Fruit fly (Drosophila melanogaster) whole organism, embryonic: ENCODE data around the gene CG13126.

Experiments
- Ada2b ChIP-seq: fragments of 200-800 bp; sonication (Bioruptor generic); IDR thresholded peaks from 2 replicates; pipeline ENCODE4 v1.3.6; 2022; ENCODE audit warnings: missing biosample characterization, missing genetic modification characterization
- CG12236 ChIP-seq: fragments of 200-800 bp; sonication (Bioruptor generic); optimal IDR thresholded peaks from 2 replicates; lab custom pipeline; 2016; ENCODE audit warnings: missing biosample characterization, missing genetic modification characterization
- CG13624 ChIP-seq: fragments of 200-800 bp; sonication (Bioruptor generic); optimal IDR thresholded peaks from 2 replicates; lab custom pipeline; 2016; ENCODE audit warnings: missing biosample characterization, missing genetic modification characterization
- CG16813 ChIP-seq: fragments of 200-800 bp; sonication (Bioruptor generic); IDR thresholded peaks from 3 replicates; pipeline ENCODE4 v1.3.6; 2022; ENCODE audit warnings: missing biosample characterization, missing genetic modification characterization; ENCODE audit not compliant: partially characterized antibody
- CG2116 ChIP-seq: fragments of 200-800 bp; sonication (Bioruptor generic); optimal IDR thresholded peaks from 3 replicates; lab custom pipeline; 2018; ENCODE audit warnings: missing biosample characterization, mild to moderate bottlenecking, missing genetic modification characterization
- CG2712 ChIP-seq: fragments of 200-800 bp; optimal IDR thresholded peaks from 3 replicates; lab custom pipeline; 2019; ENCODE audit warnings: missing biosample characterization, mild to moderate bottlenecking, missing genetic modification characterization, moderate library complexity
- CG3726 ChIP-seq: fragments of 200-800 bp; sonication (Bioruptor generic); IDR thresholded peaks from 3 replicates; pipeline ENCODE4, ENCODE4 v1.3.6; 2022; ENCODE audit warnings: missing biosample characterization, missing genetic modification characterization
- CG6683 ChIP-seq: fragments of 200-800 bp; sonication (Bioruptor generic); optimal IDR thresholded peaks from 2 replicates; lab custom pipeline; 2017; ENCODE audit warnings: missing biosample characterization, mild to moderate bottlenecking, missing genetic modification characterization, missing genetic modification reagents
- CG7372 ChIP-seq: fragments of 200-800 bp; sonication (Bioruptor generic); IDR thresholded peaks from 2 replicates; pipeline ENCODE4 v1.3.6; 2022; ENCODE audit warnings: missing biosample characterization, missing genetic modification characterization
- CG9932 ChIP-seq: fragments of 200-800 bp; sonication (Bioruptor generic); IDR thresholded peaks from 2 replicates; pipeline ENCODE4 v1.3.6; 2022; ENCODE audit warnings: missing biosample characterization, missing genetic modification characterization
- CTCF ChIP-seq: fragments of 200-800 bp; sonication (Bioruptor generic); optimal IDR thresholded peaks from 2 replicates; lab custom pipeline; 2017; ENCODE audit warnings: missing biosample characterization, mild to moderate bottlenecking, missing genetic modification characterization, moderate library complexity
- CrebB ChIP-seq: fragments of 200-800 bp; sonication (Bioruptor generic); optimal IDR thresholded peaks from 3 replicates; lab custom pipeline; 2018; ENCODE audit warnings: missing biosample characterization, mild to moderate bottlenecking, missing genetic modification characterization
- Deaf1 ChIP-seq: fragments of 200-800 bp; optimal IDR thresholded peaks from 3 replicates; lab custom pipeline; 2019; ENCODE audit warnings: missing biosample characterization, mild to moderate bottlenecking, missing genetic modification characterization, moderate library complexity
- Dref ChIP-seq: fragments of 200-800 bp; sonication (Bioruptor generic); IDR thresholded peaks from 2 replicates; pipeline ENCODE4 v1.3.6; 2022; ENCODE audit warnings: missing biosample characterization, missing genetic modification characterization
- Ets65A ChIP-seq: fragments of 200-800 bp; sonication (Bioruptor generic); peaks from one replicate; lab custom pipeline; 2016; ENCODE audit warnings: missing biosample characterization, missing genetic modification characterization
- Med ChIP-seq: fragments of 200-800 bp; sonication (Bioruptor generic); peaks from one replicate; lab custom pipeline; 2016; ENCODE audit warnings: missing biosample characterization, missing genetic modification characterization, mild to moderate bottlenecking, inconsistent platforms, moderate library complexity
- Nf-YA ChIP-seq: fragments of 200-800 bp; sonication (Bioruptor generic); IDR thresholded peaks from 2 replicates; pipeline ENCODE4 v1.3.6; 2022; ENCODE audit warnings: missing biosample characterization, missing genetic modification characterization
- NfI ChIP-seq: fragments of 200-800 bp; sonication (Bioruptor generic); optimal IDR thresholded peaks from 3 replicates; lab custom pipeline; 2018; ENCODE audit warnings: missing biosample characterization, mild to moderate bottlenecking, missing genetic modification characterization, moderate library complexity
- Pdp1 ChIP-seq, 2 experiments: fragments of 200-800 bp; sonication (Bioruptor generic); optimal IDR thresholded peaks; 3 replicates each; lab custom pipeline; 2016; ENCODE audit warnings: missing biosample characterization in 2 of 2, missing genetic modification characterization in 2 of 2, mild to moderate bottlenecking in 1 of 2, moderate library complexity in 1 of 2
- Sox100B ChIP-seq: fragments of 200-800 bp; sonication (Bioruptor generic); optimal IDR thresholded peaks from 3 replicates; lab custom pipeline; 2018; ENCODE audit warnings: missing biosample characterization, mild to moderate bottlenecking, missing genetic modification characterization
- TFAM ChIP-seq: fragments of 200-800 bp; sonication (Bioruptor generic); optimal IDR thresholded peaks from 2 replicates; lab custom pipeline; 2017; ENCODE audit warnings: missing biosample characterization, missing genetic modification characterization, inconsistent platforms
- az2 ChIP-seq: fragments of 200-800 bp; sonication (Bioruptor generic); optimal IDR thresholded peaks from 3 replicates; lab custom pipeline; 2016; ENCODE audit warnings: missing biosample characterization, missing genetic modification characterization
- bbx ChIP-seq: fragments of 200-800 bp; sonication (Bioruptor generic); IDR thresholded peaks from 2 replicates; pipeline ENCODE4 v1.3.6; 2022; ENCODE audit warnings: missing biosample characterization, missing genetic modification characterization; ENCODE audit not compliant: partially characterized antibody
- br ChIP-seq: fragments of >200 bp; optimal IDR thresholded peaks from 2 replicates; lab custom pipeline; 2017
- caup ChIP-seq: fragments of 200-800 bp; sonication (Bioruptor generic); optimal IDR thresholded peaks from 3 replicates; lab custom pipeline; 2017; ENCODE audit warnings: missing biosample characterization, mild to moderate bottlenecking, missing genetic modification characterization, moderate library complexity; ENCODE audit not compliant: severe bottlenecking
- ci ChIP-seq: fragments of 200-800 bp; sonication (Bioruptor generic); IDR thresholded peaks from 3 replicates; pipeline ENCODE4 v1.3.6; 2022; ENCODE audit warnings: missing biosample characterization, missing genetic modification characterization
- grn ChIP-seq: fragments of 200-800 bp; sonication (Bioruptor generic); optimal IDR thresholded peaks from 3 replicates; lab custom pipeline; 2017; ENCODE audit warnings: missing biosample characterization, missing genetic modification characterization
- gsb ChIP-seq: fragments of 200-800 bp; sonication (Bioruptor generic); IDR thresholded peaks from 2 replicates; pipeline ENCODE4 v1.3.6; 2022; ENCODE audit warnings: missing biosample characterization, missing genetic modification characterization
- kah ChIP-seq: fragments of 200-800 bp; sonication (Bioruptor generic); optimal IDR thresholded peaks from 2 replicates; lab custom pipeline; 2018; ENCODE audit warnings: missing biosample characterization, mild to moderate bottlenecking, missing genetic modification characterization
- kay ChIP-seq: fragments of 200-800 bp; sonication (Bioruptor generic); optimal IDR thresholded peaks from 2 replicates; lab custom pipeline; 2016; ENCODE audit warnings: missing biosample characterization, missing genetic modification characterization
- klu ChIP-seq: fragments of 200-800 bp; sonication (Bioruptor generic); IDR thresholded peaks from 2 replicates; pipeline ENCODE4 v1.3.6; 2022; ENCODE audit warnings: missing biosample characterization, missing genetic modification characterization
- lov ChIP-seq, 2 experiments: fragments of 200-800 bp in 1 of 2; fragments of >200 bp in 1 of 2; sonication (Bioruptor generic) in 1 of 2; IDR thresholded peaks in 1 of 2; optimal IDR thresholded peaks in 1 of 2; 2 replicates in 1 of 2; 3 replicates in 1 of 2; pipeline versions ENCODE4 v1.3.6 to Lab custom; 2017 to 2022; ENCODE audit warnings: missing biosample characterization in 1 of 2, missing genetic modification characterization in 1 of 2
- mirr ChIP-seq: fragments of 200-800 bp; sonication (Bioruptor generic); optimal IDR thresholded peaks from 3 replicates; lab custom pipeline; 2018; ENCODE audit warnings: missing biosample characterization, mild to moderate bottlenecking, missing genetic modification characterization
- nmo ChIP-seq: fragments of 200-800 bp; sonication (Bioruptor generic); optimal IDR thresholded peaks from 2 replicates; lab custom pipeline; 2018; ENCODE audit warnings: missing biosample characterization, mild to moderate bottlenecking, missing genetic modification characterization, moderate library complexity
- nom ChIP-seq: fragments of 200-800 bp; sonication (Bioruptor generic); optimal IDR thresholded peaks from 2 replicates; lab custom pipeline; 2017; ENCODE audit warnings: missing biosample characterization, missing genetic modification characterization, mild to moderate bottlenecking, moderate library complexity, missing genetic modification reagents
- pb ChIP-seq: fragments of 200-800 bp; sonication (Bioruptor generic); optimal IDR thresholded peaks from 3 replicates; lab custom pipeline; 2016; ENCODE audit warnings: missing biosample characterization, missing genetic modification characterization
- pzg ChIP-seq: fragments of 200-800 bp; sonication (Bioruptor generic); optimal IDR thresholded peaks from 3 replicates; lab custom pipeline; 2018; ENCODE audit warnings: missing biosample characterization, mild to moderate bottlenecking, missing genetic modification characterization, moderate library complexity
- repo ChIP-seq: fragments of 200-800 bp; sonication (Bioruptor generic); optimal IDR thresholded peaks from 2 replicates; lab custom pipeline; 2016; ENCODE audit warnings: missing biosample characterization, missing genetic modification characterization
- run ChIP-seq: fragments of 200-800 bp; sonication (Bioruptor generic); optimal IDR thresholded peaks from 3 replicates; lab custom pipeline; 2018; ENCODE audit warnings: missing biosample characterization, mild to moderate bottlenecking, missing genetic modification characterization
- sc ChIP-seq, 3 experiments: fragments of >200 bp in 2 of 3; fragments of 200-800 bp in 1 of 3; sonication (Bioruptor generic) in 1 of 3; optimal IDR thresholded peaks; 2 replicates in 2 of 3; 3 replicates in 1 of 3; lab custom pipeline; 2017; ENCODE audit warnings: mild to moderate bottlenecking in 1 of 3, missing biosample characterization in 1 of 3, missing genetic modification characterization in 1 of 3, missing genetic modification reagents in 1 of 3
- sens-2 ChIP-seq: fragments of 200-800 bp; sonication (Bioruptor generic); IDR thresholded peaks from 2 replicates; pipeline ENCODE4 v1.3.6; 2022; ENCODE audit warnings: missing biosample characterization, missing genetic modification characterization
- sqz ChIP-seq: fragments of 200-800 bp; sonication (Bioruptor generic); optimal IDR thresholded peaks from 3 replicates; lab custom pipeline; 2018; ENCODE audit warnings: missing biosample characterization, mild to moderate bottlenecking, missing genetic modification characterization
- stc ChIP-seq: fragments of 200-800 bp; sonication (Bioruptor generic); IDR thresholded peaks from 2 replicates; pipeline ENCODE4 v1.3.6; 2022; ENCODE audit warnings: missing biosample characterization, missing genetic modification characterization
- sug ChIP-seq: fragments of 200-800 bp; optimal IDR thresholded peaks from 2 replicates; lab custom pipeline; 2019; ENCODE audit warnings: missing biosample characterization, mild to moderate bottlenecking, missing genetic modification characterization, moderate library complexity
- toy ChIP-seq: fragments of 200-800 bp; sonication (Bioruptor generic); IDR thresholded peaks from 2 replicates; pipeline ENCODE4 v1.3.6; 2022; ENCODE audit warnings: missing biosample characterization, missing genetic modification characterization
- twi ChIP-seq: fragments of 200-800 bp; optimal IDR thresholded peaks from 2 replicates; lab custom pipeline; 2019; ENCODE audit warnings: missing biosample characterization, mild to moderate bottlenecking, missing genetic modification characterization, moderate library complexity
- z ChIP-seq: fragments of 200-800 bp; sonication (Bioruptor generic); IDR thresholded peaks from 3 replicates; pipeline ENCODE4 v1.3.6; 2022; ENCODE audit warnings: missing biosample characterization, missing genetic modification characterization
- zen2 ChIP-seq: fragments of 200-800 bp; sonication (Bioruptor generic); IDR thresholded peaks from 3 replicates; pipeline ENCODE4 v1.3.6; 2022; ENCODE audit warnings: missing biosample characterization, missing genetic modification characterization; ENCODE audit not compliant: partially characterized antibody

CG13126 gene

DNA sequence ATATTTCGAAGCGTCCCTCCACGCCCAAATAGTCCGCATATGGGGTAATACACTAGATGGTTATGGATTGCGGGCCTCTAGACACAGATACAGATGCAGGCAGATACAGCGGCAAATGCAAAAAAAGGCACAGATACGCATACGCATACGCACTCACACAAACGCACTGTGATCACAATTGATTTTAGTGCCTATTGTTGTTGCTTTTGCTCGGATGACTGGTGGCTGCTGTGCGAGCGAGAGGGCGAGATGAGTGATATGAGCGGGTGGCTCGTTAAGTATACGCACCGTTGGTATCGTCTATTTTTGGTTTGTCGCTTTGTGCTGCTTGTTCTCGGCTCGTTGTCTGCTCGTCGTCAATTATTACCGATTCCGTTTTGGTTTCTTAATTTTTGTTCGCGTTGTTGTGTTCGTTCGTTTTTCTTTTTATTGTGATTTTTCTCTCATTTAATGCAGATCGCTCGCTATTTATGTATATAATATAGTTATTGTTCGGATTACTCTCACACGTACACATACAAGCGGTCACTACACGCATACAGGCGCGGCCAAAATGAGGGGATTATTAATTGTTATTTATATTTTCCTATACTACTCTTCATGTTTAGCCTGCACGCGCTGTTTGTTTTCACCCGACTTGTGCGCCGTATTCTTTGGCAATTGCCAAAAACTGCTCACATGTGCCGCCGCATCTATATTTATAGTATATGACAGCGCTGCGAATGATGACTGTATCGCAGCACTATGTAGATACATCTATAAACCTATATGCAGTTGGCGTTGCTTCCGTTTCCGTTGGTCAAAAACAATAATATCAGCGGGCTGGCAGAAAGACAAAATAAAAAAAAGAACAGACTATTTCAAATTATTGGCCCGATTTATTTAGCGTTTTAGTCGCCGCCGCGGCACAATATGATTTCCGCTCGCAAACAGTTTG, 46.4 kb downstream of the CG13126 start (continued):
- peak; percentile 18 for TF ChIP-seq CG2712 (tag; lab: Kevin White, UChicago)
- no peak for TF ChIP-seq lov (optimal IDR thresholded peaks at IDR 0.05; lab: Kevin White, UChicago)
- no peak for TF ChIP-seq lov (GFP tag; IDR thresholded peaks at IDR 0.05; lab: Robert Waterston, UW)
- TF ChIP-seq NfI (GFP tag; lab: Kevin White, UChicago), result no peak
- TF ChIP-seq mirr (GFP tag; lab: Kevin White, UChicago), result peak; percentile 42
- no peak for TF ChIP-seq CG9932 (GFP tag; lab: Robert Waterston, UW)
- TF ChIP-seq CG2116 (GFP tag; lab: Kevin White, UChicago), result peak; percentile 6
- no peak for TF ChIP-seq CG6683 (GFP tag; lab: Kevin White, UChicago)
- 0 out of 2 replicates have a peak, but pooled peaks have one; percentile 4 for TF ChIP-seq Ada2b (GFP tag; lab: Robert Waterston, UW)
- TF ChIP-seq sug (tag; lab: Kevin White, UChicago), result no peak
- TF ChIP-seq caup, result peak; percentile 11
- TF ChIP-seq toy, result no peak
- TF ChIP-seq ci (GFP tag; lab: Robert Waterston, UW), result peak; percentile 37; the same call in 2 of the 3 replicates
- TF ChIP-seq Ets65A (GFP tag; lab: Kevin White, UChicago), result no peak
- no peak for TF ChIP-seq bbx
- TF ChIP-seq stc (GFP tag; lab: Robert Waterston, UW), result no peak
- TF ChIP-seq nom (GFP tag; lab: Kevin White, UChicago), result peak; percentile 56
- TF ChIP-seq pb (GFP tag; lab: Kevin White, UChicago), result peak; percentile 11
- TF ChIP-seq Deaf1 (tag; lab: Kevin White, UChicago), result peak; percentile 52
- peak; percentile 43 for TF ChIP-seq CrebB (tag; lab: Kevin White, UChicago)
- TF ChIP-seq Sox100B (GFP tag; lab: Kevin White, UChicago), result peak; percentile 4
- peak; percentile 2 for TF ChIP-seq CG13624 (GFP tag; lab: Kevin White, UChicago)
- peak; percentile 23 for TF ChIP-seq sqz
- no peak for TF ChIP-seq gsb (GFP tag; lab: Robert Waterston, UW)
- TF ChIP-seq repo, result no peak
- TF ChIP-seq sens-2, result no peak
- TF ChIP-seq CG7372 (GFP tag; lab: Robert Waterston, UW), result peak; percentile 96
- peak; percentile 44; the same call in 1 of the 2 replicates for TF ChIP-seq klu (GFP tag; lab: Robert Waterston, UW)
- no peak for TF ChIP-seq CG12236 (GFP tag; lab: Kevin White, UChicago)
- TF ChIP-seq TFAM (GFP tag; lab: Kevin White, UChicago), result no peak
- TF ChIP-seq zen2, result 0 out of 3 replicates have a peak, but pooled peaks have one; percentile 32
- TF ChIP-seq grn (GFP tag; lab: Kevin White, UChicago), result peak; percentile 14
- peak; percentile 8 for TF ChIP-seq kay
- TF ChIP-seq z, result peak; percentile 54; the same call in 1 of the 3 replicates
- no peak for TF ChIP-seq Nf-YA (GFP tag; lab: Robert Waterston, UW)
- TF ChIP-seq pzg (GFP tag; lab: Kevin White, UChicago), result no peak
- no peak for TF ChIP-seq nmo (GFP tag; lab: Kevin White, UChicago)
- TF ChIP-seq Pdp1 (GFP tag; optimal IDR thresholded peaks at IDR 0.05; lab: Kevin White, UChicago), result peak in 1 of 2 experiments; percentile 10
- no peak for TF ChIP-seq CTCF
- TF ChIP-seq kah, result peak; percentile 78
- TF ChIP-seq az2 (GFP tag; lab: Kevin White, UChicago), result no peak
- TF ChIP-seq br (lab: Kevin White, UChicago), result no peak
- peak; percentile 86 for TF ChIP-seq Med
- no peak for TF ChIP-seq Dref (GFP tag; lab: Robert Waterston, UW)
- TF ChIP-seq sc (optimal IDR thresholded peaks at IDR 0.05; lab: Kevin White, UChicago), result no peak
- TF ChIP-seq sc (GFP tag; optimal IDR thresholded peaks at IDR 0.05; lab: Kevin White, UChicago), result no peak
- no peak for TF ChIP-seq CG16813 (GFP tag; lab: Robert Waterston, UW)
- TF ChIP-seq twi (tag; lab: Kevin White, UChicago), result no peak
- 0 out of 3 replicates have a peak, but pooled peaks have one; percentile 12 for TF ChIP-seq CG3726 (GFP tag; lab: Robert Waterston, UW)
- TF ChIP-seq run, result no peak
